Fruit fly (Drosophila melanogaster) whole organism, embryonic: ENCODE data around the gene CG31445.
A peak's percentile ranks its signal among the peaks of the same experiment; 100 is the strongest.

Experiments
- Atf3 ChIP-seq: fragments of 200-800 bp; sonication (Bioruptor generic); optimal IDR thresholded peaks from 3 replicates; lab custom pipeline; 2016; ENCODE audit warnings: missing biosample characterization, missing genetic modification characterization
- Awh ChIP-seq: fragments of 200-800 bp; sonication (Bioruptor generic); IDR thresholded peaks from 2 replicates; pipeline ENCODE4, ENCODE4 v1.3.6; 2022; ENCODE audit warnings: missing biosample characterization, missing genetic modification characterization
- B-H2 ChIP-seq: fragments of 200-800 bp; sonication (Bioruptor generic); optimal IDR thresholded peaks from 2 replicates; lab custom pipeline; 2018; ENCODE audit warnings: missing biosample characterization, mild to moderate bottlenecking, missing genetic modification characterization
- CG10979 ChIP-seq: fragments of 200-800 bp; sonication (Bioruptor generic); optimal IDR thresholded peaks from 2 replicates; lab custom pipeline; 2018; ENCODE audit warnings: missing biosample characterization, mild to moderate bottlenecking, missing genetic modification characterization, moderate library complexity
- CG11085 ChIP-seq: fragments of 200-800 bp; sonication (Bioruptor generic); IDR thresholded peaks from 2 replicates; pipeline ENCODE4 v1.3.6; 2022; ENCODE audit warnings: missing biosample characterization, missing genetic modification characterization
- CG12769 ChIP-seq: fragments of 200-800 bp; sonication (Bioruptor generic); optimal IDR thresholded peaks from 2 replicates; lab custom pipeline; 2019; ENCODE audit warnings: missing biosample characterization, mild to moderate bottlenecking, missing genetic modification characterization, moderate library complexity
- CG13424 ChIP-seq: fragments of 200-800 bp; sonication (Bioruptor generic); optimal IDR thresholded peaks from 2 replicates; lab custom pipeline; 2019; ENCODE audit warnings: missing biosample characterization, mild to moderate bottlenecking, missing genetic modification characterization, moderate library complexity
- CG1529 ChIP-seq: fragments of 200-800 bp; sonication (Bioruptor generic); optimal IDR thresholded peaks from 3 replicates; lab custom pipeline; 2018; ENCODE audit warnings: missing biosample characterization, missing genetic modification characterization
- CG15696 ChIP-seq: fragments of 200-800 bp; sonication (Bioruptor generic); optimal IDR thresholded peaks from 2 replicates; lab custom pipeline; 2019; ENCODE audit warnings: missing biosample characterization, mild to moderate bottlenecking, missing genetic modification characterization, moderate library complexity
- CG16779 ChIP-seq: fragments of 200-800 bp; sonication (Bioruptor generic); IDR thresholded peaks from 2 replicates; pipeline ENCODE4 v1.3.6; 2022; ENCODE audit warnings: missing biosample characterization, missing genetic modification characterization
- CG16863 ChIP-seq: fragments of 200-800 bp; sonication (Bioruptor generic); optimal IDR thresholded peaks from 3 replicates; lab custom pipeline; 2016; ENCODE audit warnings: missing biosample characterization, missing genetic modification characterization
- CG2129 ChIP-seq: fragments of 200-800 bp; sonication (Bioruptor generic); IDR thresholded peaks from 2 replicates; pipeline ENCODE4 v1.3.6; 2022; ENCODE audit warnings: missing biosample characterization, missing genetic modification characterization; ENCODE audit not compliant: partially characterized antibody
- CG32532 ChIP-seq: fragments of 200-800 bp; sonication (Bioruptor generic); IDR thresholded peaks from 2 replicates; pipeline ENCODE4 v1.3.6; 2022; ENCODE audit warnings: missing biosample characterization, missing genetic modification characterization
- CG3847 ChIP-seq: fragments of 200-800 bp; sonication (Bioruptor generic); IDR thresholded peaks from 2 replicates; pipeline ENCODE4 v1.3.6; 2022; ENCODE audit warnings: missing biosample characterization, missing genetic modification characterization
- CG8290 ChIP-seq, 3 experiments: fragments of 200-800 bp; sonication (Bioruptor generic); optimal IDR thresholded peaks; 2 replicates each; lab custom pipeline; 2016 to 2019; ENCODE audit warnings: missing biosample characterization in 3 of 3, missing genetic modification characterization in 3 of 3, mild to moderate bottlenecking in 2 of 3, moderate library complexity in 1 of 3
- CkIIα-i1 ChIP-seq: fragments of 200-800 bp; sonication (Bioruptor generic); IDR thresholded peaks from 2 replicates; pipeline ENCODE4 v1.3.6; 2022; ENCODE audit warnings: missing biosample characterization, missing genetic modification characterization
- Doc3 ChIP-seq: fragments of 200-800 bp; sonication (Bioruptor generic); IDR thresholded peaks from 3 replicates; pipeline ENCODE4 v1.3.6; 2022; ENCODE audit warnings: missing biosample characterization, missing genetic modification characterization; ENCODE audit not compliant: partially characterized antibody
- Fer2 ChIP-seq: fragments of 200-800 bp; sonication (Bioruptor generic); optimal IDR thresholded peaks from 2 replicates; lab custom pipeline; 2018; ENCODE audit warnings: missing biosample characterization, mild to moderate bottlenecking, missing genetic modification characterization, moderate library complexity
- Kr ChIP-seq: fragments of 200-800 bp; sonication (Bioruptor generic); optimal IDR thresholded peaks from 2 replicates; lab custom pipeline; 2017; ENCODE audit warnings: missing biosample characterization, mild to moderate bottlenecking, missing genetic modification characterization
- Max ChIP-seq: fragments of 200-800 bp; sonication (Bioruptor generic); optimal IDR thresholded peaks from 2 replicates; lab custom pipeline; 2016; ENCODE audit warnings: missing biosample characterization, mild to moderate bottlenecking, missing genetic modification characterization
- Oaz ChIP-seq: fragments of 200-800 bp; sonication (Bioruptor generic); IDR thresholded peaks from 2 replicates; pipeline ENCODE4 v1.3.6; 2022; ENCODE audit warnings: missing biosample characterization, missing genetic modification characterization
- Poxn ChIP-seq: fragments of 200-800 bp; sonication (Bioruptor generic); IDR thresholded peaks from 2 replicates; pipeline ENCODE4 v1.3.6; 2022; ENCODE audit warnings: missing biosample characterization, missing genetic modification characterization
- Ravus ChIP-seq: fragments of 200-800 bp; sonication (Bioruptor generic); IDR thresholded peaks from 2 replicates; pipeline ENCODE4 v1.3.6; 2022; ENCODE audit warnings: missing biosample characterization, missing genetic modification characterization
- Stat92E ChIP-seq, 3 experiments: fragments of >200 bp in 2 of 3; fragments of 200-800 bp in 1 of 3; sonication (Bioruptor generic) in 1 of 3; optimal IDR thresholded peaks; 2 replicates each; lab custom pipeline; 2017 to 2019; ENCODE audit warnings: missing biosample characterization in 3 of 3, missing genetic modification characterization in 3 of 3, mild to moderate bottlenecking in 1 of 3, moderate library complexity in 1 of 3
- Trl ChIP-seq, 3 experiments: fragments of >200 bp in 2 of 3; fragments of 200-800 bp in 1 of 3; sonication (Bioruptor generic) in 1 of 3; optimal IDR thresholded peaks; 2 replicates in 1 of 3; 3 replicates in 2 of 3; lab custom pipeline; 2016 to 2017; ENCODE audit warnings: missing biosample characterization in 1 of 3, missing genetic modification characterization in 1 of 3
- Vsx1 ChIP-seq: fragments of 200-800 bp; sonication (Bioruptor generic); optimal IDR thresholded peaks from 2 replicates; lab custom pipeline; 2017; ENCODE audit warnings: missing biosample characterization, mild to moderate bottlenecking, missing genetic modification characterization, missing genetic modification reagents
- ab ChIP-seq: fragments of 200-800 bp; sonication (Bioruptor generic); optimal IDR thresholded peaks from 2 replicates; lab custom pipeline; 2016; ENCODE audit warnings: missing biosample characterization, missing genetic modification characterization
- amos ChIP-seq: fragments of 200-800 bp; sonication (Bioruptor generic); IDR thresholded peaks from 2 replicates; pipeline ENCODE4 v1.3.6; 2022; ENCODE audit warnings: missing biosample characterization, missing genetic modification characterization; ENCODE audit not compliant: partially characterized antibody
- cg ChIP-seq: fragments of 200-800 bp; sonication (Bioruptor generic); optimal IDR thresholded peaks from 3 replicates; lab custom pipeline; 2019; ENCODE audit warnings: missing biosample characterization, mild to moderate bottlenecking, missing genetic modification characterization, moderate library complexity
- chm ChIP-seq: fragments of 200-800 bp; sonication (Bioruptor generic); IDR thresholded peaks from 2 replicates; pipeline ENCODE4 v1.3.6; 2022; ENCODE audit warnings: missing biosample characterization, missing genetic modification characterization
- crc ChIP-seq: fragments of 200-800 bp; sonication (Bioruptor generic); optimal IDR thresholded peaks from 2 replicates; lab custom pipeline; 2016; ENCODE audit warnings: missing biosample characterization, missing genetic modification characterization
- exex ChIP-seq: fragments of 200-800 bp; sonication (Bioruptor generic); optimal IDR thresholded peaks from 4 replicates; lab custom pipeline; 2018; ENCODE audit warnings: missing biosample characterization, mild to moderate bottlenecking, missing genetic modification characterization, moderate library complexity
- klu ChIP-seq: fragments of 200-800 bp; sonication (Bioruptor generic); IDR thresholded peaks from 2 replicates; pipeline ENCODE4 v1.3.6; 2022; ENCODE audit warnings: missing biosample characterization, missing genetic modification characterization
- lola ChIP-seq, 3 experiments: fragments of >200 bp in 2 of 3; fragments of 200-800 bp in 1 of 3; sonication (Bioruptor generic) in 1 of 3; optimal IDR thresholded peaks; 2 replicates each; lab custom pipeline; 2017 to 2019; ENCODE audit warnings: missing biosample characterization in 3 of 3, missing genetic modification characterization in 3 of 3, mild to moderate bottlenecking in 1 of 3, moderate library complexity in 1 of 3
- maf-S ChIP-seq: fragments of 200-800 bp; sonication (Bioruptor generic); optimal IDR thresholded peaks from 2 replicates; lab custom pipeline; 2016; ENCODE audit warnings: missing biosample characterization, missing genetic modification characterization
- mam ChIP-seq: fragments of 200-800 bp; sonication (Bioruptor generic); optimal IDR thresholded peaks from 3 replicates; lab custom pipeline; 2016; ENCODE audit warnings: missing biosample characterization, missing genetic modification characterization
- pho ChIP-seq: fragments of 200-800 bp; sonication (Bioruptor generic); optimal IDR thresholded peaks from 2 replicates; lab custom pipeline; 2016; ENCODE audit warnings: missing biosample characterization, missing genetic modification characterization
- pzg ChIP-seq: fragments of 200-800 bp; sonication (Bioruptor generic); optimal IDR thresholded peaks from 3 replicates; lab custom pipeline; 2018; ENCODE audit warnings: missing biosample characterization, mild to moderate bottlenecking, missing genetic modification characterization, moderate library complexity
- row ChIP-seq: fragments of 200-800 bp; sonication (Bioruptor generic); IDR thresholded peaks from 3 replicates; pipeline ENCODE4 v1.3.6; 2022; ENCODE audit warnings: missing biosample characterization, missing genetic modification characterization
- seq ChIP-seq: fragments of 200-800 bp; sonication (Bioruptor generic); IDR thresholded peaks from 2 replicates; pipeline ENCODE4 v1.3.6; 2022; ENCODE audit warnings: missing biosample characterization, missing genetic modification characterization
- sima ChIP-seq: fragments of 200-800 bp; sonication (Bioruptor generic); optimal IDR thresholded peaks from 2 replicates; lab custom pipeline; 2016; ENCODE audit warnings: missing biosample characterization, missing genetic modification characterization
- slou ChIP-seq: fragments of 200-800 bp; sonication (Bioruptor generic); optimal IDR thresholded peaks from 3 replicates; lab custom pipeline; 2016; ENCODE audit warnings: missing biosample characterization, missing genetic modification characterization
- sna ChIP-seq: fragments of 200-800 bp; sonication (Bioruptor generic); IDR thresholded peaks from 2 replicates; pipeline ENCODE4 v1.3.6; 2022; ENCODE audit warnings: missing biosample characterization, missing genetic modification characterization; ENCODE audit not compliant: partially characterized antibody
- tap ChIP-seq: fragments of 200-800 bp; optimal IDR thresholded peaks from 3 replicates; lab custom pipeline; 2019; ENCODE audit warnings: missing biosample characterization, mild to moderate bottlenecking, missing genetic modification characterization, moderate library complexity
- ttk ChIP-seq: fragments of 200-800 bp; sonication (Bioruptor generic); IDR thresholded peaks from 2 replicates; pipeline ENCODE4 v2.1.2; 2022; ENCODE audit warnings: missing biosample characterization, missing genetic modification characterization
- vfl ChIP-seq: fragments of 200-800 bp; sonication (Bioruptor generic); optimal IDR thresholded peaks from 2 replicates; lab custom pipeline; 2016; ENCODE audit warnings: missing biosample characterization, missing genetic modification characterization
- wdn ChIP-seq: fragments of 200-800 bp; sonication (Bioruptor generic); IDR thresholded peaks from 2 replicates; pipeline ENCODE4 v1.3.6; 2022; ENCODE audit warnings: missing biosample characterization, missing genetic modification characterization
- zen2 ChIP-seq: fragments of 200-800 bp; sonication (Bioruptor generic); IDR thresholded peaks from 3 replicates; pipeline ENCODE4 v1.3.6; 2022; ENCODE audit warnings: missing biosample characterization, missing genetic modification characterization; ENCODE audit not compliant: partially characterized antibody
- zfh2 ChIP-seq: fragments of 200-800 bp; sonication (Bioruptor generic); optimal IDR thresholded peaks from 2 replicates; lab custom pipeline; 2016; ENCODE audit warnings: missing biosample characterization, missing genetic modification characterization

CG31445 gene

DNA sequence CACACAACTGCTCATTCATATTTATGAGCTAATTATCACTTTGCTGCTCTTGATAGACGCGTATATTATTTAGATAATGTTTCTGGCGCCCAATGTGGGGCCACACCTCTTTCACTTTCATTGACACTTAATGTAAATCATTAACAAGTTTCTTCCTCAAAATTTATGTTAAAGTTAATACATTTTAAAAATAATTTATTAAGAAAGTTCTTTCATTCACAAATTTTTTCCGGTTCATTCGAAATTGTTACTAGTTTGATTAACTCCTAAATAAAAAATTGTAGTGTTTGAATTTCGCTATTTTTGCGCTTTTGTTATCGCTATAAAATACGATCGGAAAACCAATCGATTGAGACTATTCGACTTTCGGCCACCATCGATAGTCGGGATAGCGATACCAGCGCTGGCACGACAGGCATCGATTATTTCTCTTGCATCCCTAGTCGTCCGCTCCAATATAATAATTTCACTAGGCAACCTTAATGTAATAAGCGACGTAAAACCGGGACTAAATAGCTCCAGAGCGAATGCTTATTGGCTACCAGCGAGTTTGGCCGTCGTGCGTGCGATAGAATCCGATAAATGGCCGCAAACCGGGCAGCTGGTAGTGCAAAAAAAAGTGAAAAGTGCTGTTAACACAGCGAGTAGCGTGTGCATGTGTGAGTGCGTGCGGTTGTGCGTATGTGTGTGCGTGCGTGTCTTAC is 15.7 kb downstream of the CG31445 start, which contains the start of gene Usp1 (continued):
- TF ChIP-seq CG11085 (GFP tag; lab: Robert Waterston, UW), result no peak
- TF ChIP-seq row (GFP tag; lab: Robert Waterston, UW), result peak; percentile 14; the same call in 1 of the 3 replicates
- TF ChIP-seq CG8290 (GFP tag; optimal IDR thresholded peaks at IDR 0.05; lab: Kevin White, UChicago), result no peak
- no peak for TF ChIP-seq CG8290 (tag; optimal IDR thresholded peaks at IDR 0.05; lab: Kevin White, UChicago)
- no peak for TF ChIP-seq CkIIα-i1
- TF ChIP-seq zen2 (GFP tag; lab: Robert Waterston, UW), result peak; percentile 94
- TF ChIP-seq CG3847, result no peak
- no peak for TF ChIP-seq B-H2
- TF ChIP-seq Oaz (GFP tag; lab: Robert Waterston, UW), result no peak
- TF ChIP-seq Poxn (GFP tag; lab: Robert Waterston, UW), result no peak
- no peak for TF ChIP-seq vfl (GFP tag; lab: Kevin White, UChicago)
- TF ChIP-seq exex (tag; lab: Kevin White, UChicago), result no peak
- no peak for TF ChIP-seq ab (GFP tag; lab: Kevin White, UChicago)
- TF ChIP-seq sima, result no peak
- no peak for TF ChIP-seq CG15696
- no peak for TF ChIP-seq CG12769
- TF ChIP-seq pzg, result peak; percentile 92
- TF ChIP-seq slou (GFP tag; lab: Kevin White, UChicago), result no peak
- TF ChIP-seq sna (GFP tag; lab: Robert Waterston, UW), result peak; percentile 90
- no peak for TF ChIP-seq ttk
- TF ChIP-seq Trl (optimal IDR thresholded peaks at IDR 0.05; lab: Kevin White, UChicago), result no peak
- TF ChIP-seq Trl (GFP tag; optimal IDR thresholded peaks at IDR 0.05; lab: Kevin White, UChicago), result no peak
- no peak for TF ChIP-seq Awh
- no peak for TF ChIP-seq Ravus (GFP tag; lab: Robert Waterston, UW)
- no peak for TF ChIP-seq seq (GFP tag; lab: Robert Waterston, UW)
- peak; percentile 6 for TF ChIP-seq Max (GFP tag; lab: Kevin White, UChicago)
- TF ChIP-seq cg (GFP tag; lab: Kevin White, UChicago), result peak; percentile 96
- TF ChIP-seq Kr, result no peak
- TF ChIP-seq maf-S (GFP tag; lab: Kevin White, UChicago), result no peak
- no peak for TF ChIP-seq Fer2 (tag; lab: Kevin White, UChicago)
- TF ChIP-seq klu (GFP tag; lab: Robert Waterston, UW), result no peak
- no peak for TF ChIP-seq crc (GFP tag; lab: Kevin White, UChicago)
- peak; percentile 96 for TF ChIP-seq amos
- peak in 1 of 3 experiments; percentile 42 for TF ChIP-seq Stat92E (GFP tag; optimal IDR thresholded peaks at IDR 0.05; lab: Kevin White, UChicago)
- no peak for TF ChIP-seq lola (GFP tag; optimal IDR thresholded peaks at IDR 0.05; lab: Kevin White, UChicago)
- no peak for TF ChIP-seq CG16863 (GFP tag; lab: Kevin White, UChicago)
- TF ChIP-seq CG1529 (GFP tag; lab: Kevin White, UChicago), result no peak
- no peak for TF ChIP-seq pho
- no peak for TF ChIP-seq Vsx1
- TF ChIP-seq Atf3, result no peak
- TF ChIP-seq CG16779, result no peak
- no peak for TF ChIP-seq CG32532
- no peak for TF ChIP-seq tap (tag; lab: Kevin White, UChicago)
- TF ChIP-seq wdn, result no peak
- peak; percentile 78 for TF ChIP-seq CG2129 (GFP tag; lab: Robert Waterston, UW)
- TF ChIP-seq CG13424 (tag; lab: Kevin White, UChicago), result no peak
- TF ChIP-seq zfh2 (GFP tag; lab: Kevin White, UChicago), result no peak
- peak; percentile 86 for TF ChIP-seq Doc3 (GFP tag; lab: Robert Waterston, UW)
- peak; percentile 16 for TF ChIP-seq CG10979 (tag; lab: Kevin White, UChicago)
- no peak for TF ChIP-seq mam (GFP tag; lab: Kevin White, UChicago)
- TF ChIP-seq chm (GFP tag; lab: Robert Waterston, UW), result no peak
